Worm (Caenorhabditis elegans) whole organism, mixed stage, embryonic: ENCODE data around the gene gpa-13.

Experiments
- M03D4.4 ChIP-seq: sonication (generic microtip); optimal IDR thresholded peaks from 2 replicates; lab custom pipeline; 2017; ENCODE audit warnings: mild to moderate bottlenecking, missing genetic modification characterization, missing compliant biosample characterization
- bed-3 ChIP-seq: fragments of 200-800 bp; sonication (Bioruptor generic); optimal IDR thresholded peaks from 3 replicates; lab custom pipeline; 2018; ENCODE audit warnings: mild to moderate bottlenecking, missing genetic modification characterization, moderate library complexity, missing compliant biosample characterization
- blmp-1 ChIP-seq: fragments of 150-350 bp; optimal IDR thresholded peaks from 2 replicates; lab custom pipeline; 2014; ENCODE audit warnings: missing biosample characterization, missing genetic modification characterization
- ceh-39 ChIP-seq: fragments of 150-350 bp; optimal IDR thresholded peaks from 2 replicates; lab custom pipeline; 2014; ENCODE audit warnings: missing biosample characterization, missing genetic modification characterization
- ceh-43 ChIP-seq: fragments of 200-800 bp; sonication (Bioruptor generic); optimal IDR thresholded peaks from 2 replicates; lab custom pipeline; 2018; ENCODE audit warnings: mild to moderate bottlenecking, missing genetic modification characterization, moderate library complexity, missing compliant biosample characterization
- ceh-83 ChIP-seq: fragments of 200-800 bp; sonication (Bioruptor generic); optimal IDR thresholded peaks from 2 replicates; lab custom pipeline; 2018; ENCODE audit warnings: mild to moderate bottlenecking, missing genetic modification characterization, missing compliant biosample characterization
- ces-1 ChIP-seq: fragments of 150-350 bp; optimal IDR thresholded peaks from 2 replicates; lab custom pipeline; 2014; ENCODE audit warnings: missing biosample characterization, missing genetic modification reagents, missing genetic modification characterization
- cnd-1 ChIP-seq: fragments of 200-800 bp; sonication (Bioruptor generic); optimal IDR thresholded peaks from 2 replicates; lab custom pipeline; 2018; ENCODE audit warnings: mild to moderate bottlenecking, missing genetic modification characterization, missing compliant biosample characterization
- drap-1 ChIP-seq: fragments of 200-800 bp; sonication (Bioruptor generic); optimal IDR thresholded peaks from 3 replicates; lab custom pipeline; 2018; ENCODE audit warnings: mild to moderate bottlenecking, missing genetic modification characterization, missing compliant biosample characterization
- elt-1 ChIP-seq: sonication (generic microtip); optimal IDR thresholded peaks from 2 replicates; lab custom pipeline; 2017; ENCODE audit warnings: missing genetic modification characterization, mild to moderate bottlenecking, missing compliant biosample characterization, antibody characterized with exemption, moderate library complexity, borderline replicate concordance; ENCODE audit not compliant: insufficient read depth
- elt-3 ChIP-seq: fragments of 150-350 bp; optimal IDR thresholded peaks from 2 replicates; lab custom pipeline; 2014; ENCODE audit warnings: missing biosample characterization, missing genetic modification characterization
- flh-1 ChIP-seq: fragments of 200-800 bp; sonication (Bioruptor generic); optimal IDR thresholded peaks from 2 replicates; lab custom pipeline; 2018; ENCODE audit warnings: mild to moderate bottlenecking, missing genetic modification characterization, moderate library complexity, missing compliant biosample characterization
- ham-2 ChIP-seq: fragments of 200-800 bp; sonication (Bioruptor generic); optimal IDR thresholded peaks from 2 replicates; lab custom pipeline; 2018; ENCODE audit warnings: mild to moderate bottlenecking, missing genetic modification characterization, missing compliant biosample characterization
- hlh-1 ChIP-seq: fragments of 150-350 bp; optimal IDR thresholded peaks from 2 replicates; lab custom pipeline; 2014; ENCODE audit warnings: missing biosample characterization, missing genetic modification reagents, missing genetic modification characterization
- lin-13 ChIP-seq: fragments of 150-350 bp; optimal IDR thresholded peaks from 2 replicates; lab custom pipeline; 2014; ENCODE audit warnings: missing biosample characterization, missing genetic modification characterization
- lsy-2 ChIP-seq: fragments of 150-350 bp; optimal IDR thresholded peaks from 2 replicates; lab custom pipeline; 2014; ENCODE audit warnings: missing biosample characterization, missing genetic modification characterization
- mls-2 ChIP-seq: sonication (generic microtip); optimal IDR thresholded peaks from 2 replicates; lab custom pipeline; 2016; ENCODE audit warnings: mild to moderate bottlenecking, missing genetic modification characterization, moderate library complexity, missing compliant biosample characterization
- nhr-2 ChIP-seq: fragments of 150-350 bp; optimal IDR thresholded peaks from 2 replicates; lab custom pipeline; 2014; ENCODE audit warnings: missing biosample characterization, missing genetic modification characterization
- nhr-237 ChIP-seq: fragments of 150-350 bp; optimal IDR thresholded peaks from 2 replicates; lab custom pipeline; 2014; ENCODE audit warnings: missing biosample characterization, missing genetic modification characterization
- nhr-28 ChIP-seq: fragments of 150-350 bp; optimal IDR thresholded peaks from 2 replicates; lab custom pipeline; 2014; ENCODE audit warnings: missing biosample characterization, missing genetic modification characterization
- nhr-76 ChIP-seq: sonication (generic microtip); optimal IDR thresholded peaks from 2 replicates; lab custom pipeline; 2017; ENCODE audit warnings: missing biosample characterization, missing genetic modification characterization
- pha-4 ChIP-seq: fragments of 150-350 bp; optimal IDR thresholded peaks from 2 replicates; lab custom pipeline; 2018; ENCODE audit warnings: missing biosample characterization, missing genetic modification reagents, missing genetic modification characterization
- snpc-4 ChIP-seq: fragments of 150-350 bp; optimal IDR thresholded peaks from 2 replicates; lab custom pipeline; 2014; ENCODE audit warnings: missing biosample characterization, missing genetic modification characterization
- sptf-1 ChIP-seq: sonication (generic microtip); optimal IDR thresholded peaks from 2 replicates; lab custom pipeline; 2017; ENCODE audit warnings: mild to moderate bottlenecking, missing genetic modification characterization, moderate library complexity, missing compliant biosample characterization
- tbx-8 ChIP-seq: fragments of 200-800 bp; sonication (Bioruptor generic); optimal IDR thresholded peaks from 2 replicates; lab custom pipeline; 2018; ENCODE audit warnings: mild to moderate bottlenecking, missing genetic modification characterization, moderate library complexity, missing compliant biosample characterization
- unc-120 ChIP-seq: sonication (generic microtip); optimal IDR thresholded peaks from 2 replicates; lab custom pipeline; 2017; ENCODE audit warnings: missing genetic modification characterization, missing compliant biosample characterization; ENCODE audit not compliant: poor library complexity, severe bottlenecking
- unc-39 ChIP-seq: fragments of 150-350 bp; optimal IDR thresholded peaks from 2 replicates; lab custom pipeline; 2014; ENCODE audit warnings: missing biosample characterization, missing genetic modification characterization
- unc-62 ChIP-seq: fragments of 150-350 bp; optimal IDR thresholded peaks from 2 replicates; lab custom pipeline; 2014; ENCODE audit warnings: missing biosample characterization, missing genetic modification reagents, missing genetic modification characterization
- zip-8 ChIP-seq: fragments of 150-350 bp; optimal IDR thresholded peaks from 2 replicates; lab custom pipeline; 2014; ENCODE audit warnings: missing biosample characterization, missing genetic modification characterization

Gene gpa-13

DNA sequence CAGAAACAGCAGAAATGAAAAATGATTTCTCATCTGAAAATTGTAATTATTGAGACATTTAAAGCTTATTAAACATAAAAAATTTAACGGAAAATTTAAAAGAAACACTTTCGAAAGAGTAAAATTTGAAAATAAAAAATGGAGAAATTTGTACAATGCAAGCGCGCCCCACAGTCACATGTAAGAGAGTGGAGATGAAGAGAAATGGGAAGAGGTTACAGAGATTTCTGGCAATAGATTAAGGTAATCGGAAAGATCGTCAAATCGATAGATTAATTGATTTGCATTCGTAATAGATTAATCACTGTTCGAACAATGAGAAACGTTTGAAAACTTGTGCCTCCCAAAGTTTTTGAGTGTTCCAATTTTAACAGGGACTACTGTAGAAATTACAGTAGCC is 7.3 kb downstream of the gpa-13 start, which contains the start of gene C15C8.4:
TSS of gene C15C8.4 (minus strand) at position 33 of the 400 bp plus-strand sequence.
- TF ChIP-seq unc-62 (GFP tag; lab: Kevin White, UChicago) (no peak), zip-8 (tag; lab: Kevin White, UChicago) (no peak), flh-1 (GFP tag; lab: Kevin White, UChicago) (no peak), ceh-39 (tag; lab: Kevin White, UChicago) (no peak), elt-1 (peak; percentile 94)

DNA sequence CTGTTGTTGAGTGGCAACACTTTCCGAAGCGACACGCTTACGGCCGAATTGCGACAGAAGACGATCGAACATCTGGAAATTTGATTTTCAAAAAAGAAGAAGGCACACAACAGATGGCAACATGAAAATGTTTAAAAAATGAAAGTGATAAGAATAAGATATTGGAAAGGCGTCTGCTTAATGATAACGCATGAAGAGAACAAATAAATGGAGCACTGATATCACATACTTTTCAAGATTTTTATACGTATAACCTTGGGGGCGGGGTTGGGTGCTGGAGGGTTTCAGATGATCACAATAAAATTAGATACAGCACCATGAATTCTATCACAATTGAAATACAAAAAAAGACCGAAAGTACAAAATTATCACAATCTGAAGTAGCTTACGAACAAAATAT is 9.8 kb downstream of the gpa-13 start, which contains the start of gene C15C8.7:
TSS of gene C15C8.7 (minus strand) at position 72 of the 400 bp plus-strand sequence.
- TF ChIP-seq snpc-4 (tag; lab: Kevin White, UChicago), result no peak
- no peak for TF ChIP-seq zip-8 (tag; lab: Kevin White, UChicago)
- TF ChIP-seq drap-1 (GFP tag; lab: Kevin White, UChicago), result no peak
- TF ChIP-seq blmp-1 (tag; lab: Kevin White, UChicago), result no peak
- no peak for TF ChIP-seq pha-4 (tag; lab: Kevin White, UChicago)
- TF ChIP-seq tbx-8 (GFP tag; lab: Kevin White, UChicago), result no peak

DNA sequence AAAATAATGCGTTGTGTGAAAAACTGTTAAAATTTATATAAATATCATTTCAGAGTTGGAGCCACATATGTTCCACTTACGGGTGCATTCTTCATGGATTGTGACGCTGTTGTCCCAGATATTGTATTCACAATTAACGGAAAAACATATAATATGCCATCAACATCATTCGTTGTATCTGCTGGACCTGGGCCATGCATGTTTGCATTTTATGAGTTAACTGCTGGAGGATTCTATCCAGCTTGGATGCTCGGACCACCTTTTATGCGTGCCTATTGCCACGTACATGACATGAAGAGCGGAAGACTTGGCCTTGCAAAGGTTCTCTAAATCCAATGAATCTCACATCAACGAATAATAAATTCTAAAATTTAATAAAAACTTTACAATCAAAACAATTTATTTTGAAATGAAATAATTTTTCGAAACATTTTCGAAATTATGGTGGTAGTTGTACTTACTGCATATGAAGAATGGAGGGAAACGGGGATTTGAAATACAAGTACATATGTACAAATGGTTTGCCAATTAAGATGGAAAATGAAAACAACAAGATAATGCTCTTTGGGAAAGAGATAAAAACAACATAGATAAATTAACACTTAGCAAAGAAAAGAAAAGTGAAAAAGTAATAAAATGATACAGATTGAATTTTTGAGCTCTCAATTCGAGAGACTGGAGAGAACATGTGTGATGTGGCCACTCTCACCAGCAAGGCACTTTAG is 10.8 kb downstream of the gpa-13 start:
- TF ChIP-seq elt-1 (no peak), hlh-1 (tag; lab: Kevin White, UChicago) (no peak), nhr-2 (tag; lab: Kevin White, UChicago) (no peak), mls-2 (tag; lab: Kevin White, UChicago) (no peak), snpc-4 (tag; lab: Kevin White, UChicago) (no peak), M03D4.4 (tag; lab: Kevin White, UChicago) (no peak), sptf-1 (tag; lab: Kevin White, UChicago) (no peak), elt-3 (tag; lab: Kevin White, UChicago) (no peak), bed-3 (GFP tag; lab: Kevin White, UChicago) (no peak), lsy-2 (no peak), pha-4 (tag; lab: Kevin White, UChicago) (no peak)

ce11 chrV:12741684-12742083 is 13.1 kb downstream of the gpa-13 start, which contains the start of gene hrg-7:
hrg-7 (plus strand) TSS chrV:12742041.
- TF ChIP-seq lsy-2 (no peak), nhr-76 (tag; lab: Kevin White, UChicago) (no peak), drap-1 (GFP tag; lab: Kevin White, UChicago) (no peak)
- TF ChIP-seq, all 35 proteins: peak for 0

ce11 chrV:12736166-12736753 is 18.5 kb downstream of the gpa-13 start, which contains the start of gene cky-1:
cky-1 (plus strand) TSS chrV:12736703.
- TF ChIP-seq ham-2 (peak; percentile 26), nhr-76 (tag; lab: Kevin White, UChicago) (no peak), zip-8 (tag; lab: Kevin White, UChicago) (peak; percentile 32)

DNA sequence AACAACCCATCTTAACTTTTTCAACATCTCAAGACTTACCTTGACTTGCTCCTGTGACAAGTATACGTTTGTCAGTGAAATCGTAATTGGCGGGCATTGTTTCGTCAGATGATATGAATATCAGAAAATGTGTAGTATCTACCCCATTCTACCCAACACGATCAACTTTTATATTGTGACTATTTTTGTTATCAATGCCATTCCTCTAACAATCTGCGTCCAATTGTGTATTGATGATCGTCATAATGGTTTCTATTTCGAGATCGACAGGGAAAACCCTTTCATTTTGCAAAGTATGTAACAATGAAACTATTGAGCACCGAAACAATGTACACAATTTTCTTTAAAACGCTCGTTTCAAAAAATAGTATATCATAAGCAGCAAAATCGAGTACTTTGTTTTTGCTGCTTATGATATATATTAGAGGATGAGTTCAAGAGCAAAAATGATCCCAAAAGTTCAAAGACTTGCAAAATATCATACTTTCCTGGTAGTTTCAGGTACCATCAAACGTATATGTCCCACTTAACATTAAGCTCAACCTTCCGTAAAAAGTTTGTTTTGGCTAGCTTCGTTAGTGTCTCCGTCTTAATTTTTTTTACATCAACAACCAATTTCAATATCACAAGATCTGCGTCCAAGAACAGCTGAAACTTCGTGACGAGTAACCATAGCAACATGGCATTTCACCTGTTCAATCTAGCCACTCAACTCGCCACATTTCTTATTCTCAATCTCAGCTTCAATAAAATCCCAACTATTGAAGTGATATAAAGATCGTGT is 21.1 kb downstream of the gpa-13 start, which contains the start of the genes dhs-21 and xbx-9:
TSS of gene dhs-21 (minus strand) at position 181 of the 784 bp plus-strand sequence.
TSS of gene xbx-9 (plus strand) at position 734 of the 784 bp plus-strand sequence.
- TF ChIP-seq lsy-2 (no peak), lin-13 (tag; lab: Kevin White, UChicago) (no peak)
- TF ChIP-seq, all 35 proteins: peak for 0

ce11 chrV:12732734-12733133 is 22.0 kb downstream of the gpa-13 start:
- TF ChIP-seq ceh-43 (GFP tag; lab: Kevin White, UChicago), result no peak
- no peak for TF ChIP-seq unc-120 (tag; lab: Kevin White, UChicago)
- no peak for TF ChIP-seq blmp-1 (tag; lab: Kevin White, UChicago)
- TF ChIP-seq ceh-83 (GFP tag; lab: Kevin White, UChicago), result no peak
- no peak for TF ChIP-seq M03D4.4 (tag; lab: Kevin White, UChicago)
- no peak for TF ChIP-seq hlh-1 (tag; lab: Kevin White, UChicago)
- no peak for TF ChIP-seq nhr-28
- no peak for TF ChIP-seq nhr-2 (tag; lab: Kevin White, UChicago)
- no peak for TF ChIP-seq ces-1 (GFP tag; lab: Kevin White, UChicago)
- no peak for TF ChIP-seq cnd-1
- no peak for TF ChIP-seq elt-3 (tag; lab: Kevin White, UChicago)
- TF ChIP-seq unc-39 (tag; lab: Kevin White, UChicago), result no peak
- TF ChIP-seq nhr-237 (tag; lab: Kevin White, UChicago), result no peak
- no peak for TF ChIP-seq pha-4 (tag; lab: Kevin White, UChicago)
- TF ChIP-seq elt-1, result no peak
